Fruit fly (Drosophila melanogaster): ENCODE results near the gene CG5071.

Gene CG5071

dm6 chr3R:25659857-25660417 lies 41.7 kb downstream of the CG5071 start:
- no peak for TF ChIP-seq CG17801 (GFP tag; optimal IDR thresholded peaks at IDR 0.05; ENCODE audit: partially characterized antibody)

- no peak for TF ChIP-seq CG17801 (GFP tag; optimal IDR thresholded peaks at IDR 0.05; ENCODE audit: partially characterized antibody)
These were observed 42.8 kb downstream of the CG5071 start, which contains the start of gene Tnks for dm6 chr3R:25660985-25661530. Tnks (minus strand) TSS chr3R:25661286.

dm6 chr3R:25661531-25662193 lies 43.4 kb downstream of the CG5071 start, which contains the start of gene RASSF8:
RASSF8 (plus strand) TSS chr3R:25661795.
- peak; percentile 48 for TF ChIP-seq CG17801 (GFP tag; optimal IDR thresholded peaks at IDR 0.05; ENCODE audit: partially characterized antibody)

- TF ChIP-seq CG17801 (GFP tag; optimal IDR thresholded peaks at IDR 0.05; ENCODE audit: partially characterized antibody): no peak
These were observed 44.1 kb downstream of the CG5071 start for dm6 chr3R:25662358-25662757.

- TF ChIP-seq CG17801 (GFP tag; optimal IDR thresholded peaks at IDR 0.05; ENCODE audit: partially characterized antibody): no peak
These were observed 47.3 kb downstream of the CG5071 start, which contains the start of gene Lgr3 for dm6 chr3R:25665509-25665908. Lgr3 (plus strand) TSS chr3R:25665809.
